Fruit fly (Drosophila melanogaster) S2 (cell line): ENCODE results near the gene sick.

Source experiments
- CG8478 ChIP-seq: fragments of >200 bp; optimal IDR thresholded peaks from 2 replicates; lab custom pipeline; 2018
- CTCF ChIP-seq, 2 experiments: fragments of >200 bp; optimal IDR thresholded peaks; 2 replicates each; lab custom pipeline; 2018

sick gene

dm6 chr2L:19884444-19884843 lies 88.3 kb downstream of the sick start:
- TF ChIP-seq CG8478 (lab: Kevin White, UChicago) (no peak), CTCF (optimal IDR thresholded peaks at IDR 0.05; lab: Kevin White, UChicago) (no peak)

- TF ChIP-seq CG8478 (lab: Kevin White, UChicago) (no peak), CTCF (optimal IDR thresholded peaks at IDR 0.05; lab: Kevin White, UChicago) (peak; percentile 90 to 99)
These were observed 91.3 kb downstream of the sick start for dm6 chr2L:19887468-19887867.

- TF ChIP-seq CG8478 (lab: Kevin White, UChicago): no peak
- TF ChIP-seq CTCF (optimal IDR thresholded peaks at IDR 0.05; lab: Kevin White, UChicago): no peak
These were observed 92.2 kb downstream of the sick start for dm6 chr2L:19888347-19888746.

dm6 chr2L:19892450-19892849 lies 96.3 kb downstream of the sick start, which contains the start of gene CG10481:
TSS of gene CG10481 (minus strand) at chr2L:19892550.
- TF ChIP-seq CTCF (optimal IDR thresholded peaks at IDR 0.05; lab: Kevin White, UChicago): no peak
- TF ChIP-seq CG8478 (lab: Kevin White, UChicago): no peak

dm6 chr2L:19894826-19895225 lies 98.7 kb downstream of the sick start:
- TF ChIP-seq CTCF (optimal IDR thresholded peaks at IDR 0.05; lab: Kevin White, UChicago): no peak

dm6 chr2L:19895526-19896185 lies 99.5 kb downstream of the sick start:
- TF ChIP-seq CG8478 (lab: Kevin White, UChicago) (no peak), CTCF (optimal IDR thresholded peaks at IDR 0.05; lab: Kevin White, UChicago) (no peak)

- TF ChIP-seq CTCF (optimal IDR thresholded peaks at IDR 0.05; lab: Kevin White, UChicago) (no peak), CG8478 (lab: Kevin White, UChicago) (no peak)
These were observed 100.9 kb downstream of the sick start for dm6 chr2L:19897027-19897426.

dm6 chr2L:19898540-19899300 lies 102.6 kb downstream of the sick start:
- TF ChIP-seq CG8478 (lab: Kevin White, UChicago): no peak
- no peak for TF ChIP-seq CTCF (optimal IDR thresholded peaks at IDR 0.05; lab: Kevin White, UChicago)

dm6 chr2L:19899498-19899897 lies 103.3 kb downstream of the sick start:
- no peak for TF ChIP-seq CTCF (optimal IDR thresholded peaks at IDR 0.05; lab: Kevin White, UChicago)
- no peak for TF ChIP-seq CG8478 (lab: Kevin White, UChicago)

dm6 chr2L:19902693-19903267 lies 106.6 kb downstream of the sick start:
- TF ChIP-seq CTCF (optimal IDR thresholded peaks at IDR 0.05; lab: Kevin White, UChicago): no peak
- TF ChIP-seq CG8478 (lab: Kevin White, UChicago): no peak

dm6 chr2L:19905233-19905632 lies 109.1 kb downstream of the sick start:
- no peak for TF ChIP-seq CTCF (optimal IDR thresholded peaks at IDR 0.05; lab: Kevin White, UChicago)
- no peak for TF ChIP-seq CG8478 (lab: Kevin White, UChicago)

dm6 chr2L:19907784-19908183 lies 111.6 kb downstream of the sick start:
- no peak for TF ChIP-seq CTCF (optimal IDR thresholded peaks at IDR 0.05; lab: Kevin White, UChicago)
- no peak for TF ChIP-seq CG8478 (lab: Kevin White, UChicago)

- TF ChIP-seq CG8478 (lab: Kevin White, UChicago) (no peak), CTCF (optimal IDR thresholded peaks at IDR 0.05; lab: Kevin White, UChicago) (no peak)
These were observed 116.1 kb downstream of the sick start, which contains the start of gene TotF for dm6 chr2L:19912277-19912676. TSS of gene TotF (minus strand) at chr2L:19912377.

- no peak for TF ChIP-seq CTCF (optimal IDR thresholded peaks at IDR 0.05; lab: Kevin White, UChicago)
- no peak for TF ChIP-seq CG8478 (lab: Kevin White, UChicago)
These were observed 117.3 kb downstream of the sick start, which contains the start of gene TotE for dm6 chr2L:19913416-19913815. TSS of gene TotE (minus strand) at chr2L:19913516.

- TF ChIP-seq CTCF (optimal IDR thresholded peaks at IDR 0.05; lab: Kevin White, UChicago): peak; percentile 32 to 75
- no peak for TF ChIP-seq CG8478 (lab: Kevin White, UChicago)
These were observed 119.0 kb downstream of the sick start for dm6 chr2L:19915195-19915594.
